Worm (Caenorhabditis elegans): Measurements from ENCODE around the gene Y60A3A.25.

The Y60A3A.25 gene

ce11 chrV:19994093-19994492, at the start of gene Y60A3A.25:
Y60A3A.25 (minus strand) TSS chrV:19994193.
- no peak for TF ChIP-seq dao-5 (tag; optimal IDR thresholded peaks at IDR 0.05)
- no peak for TF ChIP-seq him-1 (tag; optimal IDR thresholded peaks at IDR 0.05)
- TF ChIP-seq W03F9.2 (tag; optimal IDR thresholded peaks at IDR 0.05): no peak

ce11 chrV:20037287-20037686, 43.3 kb upstream of the Y60A3A.25 start, which contains the start of gene Y113G7A.16:
Y113G7A.16 (plus strand) TSS chrV:20037587.
- no peak for TF ChIP-seq him-1 (tag; optimal IDR thresholded peaks at IDR 0.05)
- TF ChIP-seq W03F9.2 (tag; optimal IDR thresholded peaks at IDR 0.05): no peak
- no peak for TF ChIP-seq dao-5 (tag; optimal IDR thresholded peaks at IDR 0.05)

- TF ChIP-seq him-1 (tag; optimal IDR thresholded peaks at IDR 0.05) (no peak), W03F9.2 (tag; optimal IDR thresholded peaks at IDR 0.05) (no peak), dao-5 (tag; optimal IDR thresholded peaks at IDR 0.05) (no peak)
Measured at ce11 chrV:20034912-20035311, 40.9 kb upstream of the Y60A3A.25 start.

- TF ChIP-seq him-1 (tag; optimal IDR thresholded peaks at IDR 0.05) (no peak), W03F9.2 (tag; optimal IDR thresholded peaks at IDR 0.05) (no peak), dao-5 (tag; optimal IDR thresholded peaks at IDR 0.05) (no peak)
Measured at ce11 chrV:20022996-20023456, 29.0 kb upstream of the Y60A3A.25 start, which contains the start of gene lgc-55. lgc-55 (plus strand) TSS chrV:20023046.

- no peak for TF ChIP-seq dao-5 (tag; optimal IDR thresholded peaks at IDR 0.05)
- no peak for TF ChIP-seq him-1 (tag; optimal IDR thresholded peaks at IDR 0.05)
- TF ChIP-seq W03F9.2 (tag; optimal IDR thresholded peaks at IDR 0.05): no peak
Measured at ce11 chrV:20021347-20021746, 27.4 kb upstream of the Y60A3A.25 start.

- TF ChIP-seq W03F9.2 (tag; optimal IDR thresholded peaks at IDR 0.05) (no peak), dao-5 (tag; optimal IDR thresholded peaks at IDR 0.05) (no peak), him-1 (tag; optimal IDR thresholded peaks at IDR 0.05) (no peak)
Measured at ce11 chrV:20011654-20012053, 17.7 kb upstream of the Y60A3A.25 start, which contains the start of gene Y60A3A.21. Y60A3A.21 (plus strand) TSS chrV:20011954.

- TF ChIP-seq dao-5 (tag; optimal IDR thresholded peaks at IDR 0.05) (no peak), W03F9.2 (tag; optimal IDR thresholded peaks at IDR 0.05) (no peak), him-1 (tag; optimal IDR thresholded peaks at IDR 0.05) (no peak)
Measured at ce11 chrV:20011199-20011598, 17.2 kb upstream of the Y60A3A.25 start.

ce11 chrV:20007470-20007869, 13.5 kb upstream of the Y60A3A.25 start, which contains the start of gene Y60A3A.23:
Y60A3A.23 (plus strand) TSS chrV:20007770.
- TF ChIP-seq W03F9.2 (tag; optimal IDR thresholded peaks at IDR 0.05): no peak
- TF ChIP-seq dao-5 (tag; optimal IDR thresholded peaks at IDR 0.05): no peak
- no peak for TF ChIP-seq him-1 (tag; optimal IDR thresholded peaks at IDR 0.05)

- TF ChIP-seq him-1 (tag; optimal IDR thresholded peaks at IDR 0.05): peak; percentile 23
- TF ChIP-seq dao-5 (tag; optimal IDR thresholded peaks at IDR 0.05): no peak
- no peak for TF ChIP-seq W03F9.2 (tag; optimal IDR thresholded peaks at IDR 0.05)
Measured at ce11 chrV:20005724-20006132, 11.7 kb upstream of the Y60A3A.25 start.

ce11 chrV:20004385-20004784, 10.4 kb upstream of the Y60A3A.25 start, which contains the start of gene unc-51:
unc-51 (minus strand) TSS chrV:20004485.
- TF ChIP-seq him-1 (tag; optimal IDR thresholded peaks at IDR 0.05) (no peak), W03F9.2 (tag; optimal IDR thresholded peaks at IDR 0.05) (no peak), dao-5 (tag; optimal IDR thresholded peaks at IDR 0.05) (no peak)

- TF ChIP-seq W03F9.2 (tag; optimal IDR thresholded peaks at IDR 0.05) (no peak), dao-5 (tag; optimal IDR thresholded peaks at IDR 0.05) (no peak), him-1 (tag; optimal IDR thresholded peaks at IDR 0.05) (no peak)
Measured at ce11 chrV:20002194-20002593, 8.2 kb upstream of the Y60A3A.25 start.

ce11 chrV:20000639-20001038, 6.6 kb upstream of the Y60A3A.25 start:
- TF ChIP-seq dao-5 (tag; optimal IDR thresholded peaks at IDR 0.05) (no peak), him-1 (tag; optimal IDR thresholded peaks at IDR 0.05) (no peak), W03F9.2 (tag; optimal IDR thresholded peaks at IDR 0.05) (no peak)

- no peak for TF ChIP-seq W03F9.2 (tag; optimal IDR thresholded peaks at IDR 0.05)
- no peak for TF ChIP-seq him-1 (tag; optimal IDR thresholded peaks at IDR 0.05)
- TF ChIP-seq dao-5 (tag; optimal IDR thresholded peaks at IDR 0.05): no peak
Measured at ce11 chrV:19999789-20000188, 5.8 kb upstream of the Y60A3A.25 start.

ce11 chrV:19999100-19999499, 5.1 kb upstream of the Y60A3A.25 start:
- TF ChIP-seq W03F9.2 (tag; optimal IDR thresholded peaks at IDR 0.05): no peak
- TF ChIP-seq him-1 (tag; optimal IDR thresholded peaks at IDR 0.05): no peak
- TF ChIP-seq dao-5 (tag; optimal IDR thresholded peaks at IDR 0.05): no peak

ce11 chrV:19998203-19998836, 4.3 kb upstream of the Y60A3A.25 start:
- TF ChIP-seq dao-5 (tag; optimal IDR thresholded peaks at IDR 0.05) (no peak), him-1 (tag; optimal IDR thresholded peaks at IDR 0.05) (no peak)
